Fruit fly (Drosophila melanogaster) whole organism, embryonic: Measurements from ENCODE around the gene Prat.

ENCODE experiments used
- Aef1 ChIP-seq: fragments of 200-800 bp; sonication (Bioruptor generic); IDR thresholded peaks from 3 replicates; pipeline ENCODE4 v1.3.6; 2022; ENCODE audit warnings: missing biosample characterization, missing genetic modification characterization
- BEAF-32 ChIP-seq: fragments of 200-800 bp; sonication (Bioruptor generic); optimal IDR thresholded peaks from 3 replicates; lab custom pipeline; 2017; ENCODE audit warnings: missing biosample characterization, missing genetic modification characterization, mild to moderate bottlenecking, moderate library complexity, missing genetic modification reagents
- CG10274 ChIP-seq: fragments of 200-800 bp; sonication (Bioruptor generic); optimal IDR thresholded peaks from 3 replicates; lab custom pipeline; 2017; ENCODE audit warnings: missing biosample characterization, mild to moderate bottlenecking, missing genetic modification characterization
- CG11456 ChIP-seq: fragments of 200-800 bp; sonication (Bioruptor generic); IDR thresholded peaks from 3 replicates; pipeline ENCODE4 v1.3.6; 2022; ENCODE audit warnings: missing biosample characterization, missing genetic modification characterization
- CG12155 ChIP-seq: fragments of 200-800 bp; sonication (Bioruptor generic); optimal IDR thresholded peaks from 3 replicates; lab custom pipeline; 2016; ENCODE audit warnings: missing biosample characterization, missing genetic modification characterization
- CG1529 ChIP-seq: fragments of 200-800 bp; sonication (Bioruptor generic); optimal IDR thresholded peaks from 3 replicates; lab custom pipeline; 2018; ENCODE audit warnings: missing biosample characterization, missing genetic modification characterization
- CG1603 ChIP-seq: fragments of 200-800 bp; sonication (Bioruptor generic); optimal IDR thresholded peaks from 2 replicates; lab custom pipeline; 2019; ENCODE audit warnings: missing biosample characterization, mild to moderate bottlenecking, missing genetic modification characterization, moderate library complexity
- CG17568 ChIP-seq: fragments of 200-800 bp; sonication (Bioruptor generic); optimal IDR thresholded peaks from 2 replicates; lab custom pipeline; 2018; ENCODE audit warnings: missing biosample characterization, mild to moderate bottlenecking, missing genetic modification characterization, moderate library complexity
- CG17802 ChIP-seq: fragments of 200-800 bp; sonication (Bioruptor generic); optimal IDR thresholded peaks from 2 replicates; lab custom pipeline; 2018; ENCODE audit warnings: missing biosample characterization, mild to moderate bottlenecking, missing genetic modification characterization, moderate library complexity
- CG3065 ChIP-seq: fragments of 200-800 bp; sonication (Bioruptor generic); optimal IDR thresholded peaks from 2 replicates; lab custom pipeline; 2016; ENCODE audit warnings: missing biosample characterization, missing genetic modification characterization
- CG3995 ChIP-seq: fragments of 200-800 bp; sonication (Bioruptor generic); optimal IDR thresholded peaks from 3 replicates; lab custom pipeline; 2016; ENCODE audit warnings: missing biosample characterization, missing genetic modification characterization
- CG42726 ChIP-seq: fragments of 200-800 bp; sonication (Bioruptor generic); IDR thresholded peaks from 2 replicates; pipeline ENCODE4 v1.3.6; 2022; ENCODE audit warnings: missing biosample characterization, missing genetic modification characterization; ENCODE audit not compliant: partially characterized antibody
- CG6791 ChIP-seq: fragments of 200-800 bp; sonication (Bioruptor generic); IDR thresholded peaks from 3 replicates; pipeline ENCODE4 v1.3.6; 2022; ENCODE audit warnings: missing biosample characterization, missing genetic modification characterization; ENCODE audit not compliant: partially characterized antibody
- CG9215 ChIP-seq: fragments of 200-800 bp; sonication (Bioruptor generic); IDR thresholded peaks from 2 replicates; pipeline ENCODE4 v1.3.6; 2022; ENCODE audit warnings: missing biosample characterization, missing genetic modification characterization
- CG9609 ChIP-seq: fragments of 200-800 bp; sonication (Bioruptor generic); optimal IDR thresholded peaks from 3 replicates; lab custom pipeline; 2016; ENCODE audit warnings: missing biosample characterization, missing genetic modification characterization
- Chrac-16 ChIP-seq: fragments of 200-800 bp; sonication (Bioruptor generic); optimal IDR thresholded peaks from 3 replicates; lab custom pipeline; 2016; ENCODE audit warnings: missing biosample characterization, missing genetic modification characterization
- Doc3 ChIP-seq: fragments of 200-800 bp; sonication (Bioruptor generic); IDR thresholded peaks from 3 replicates; pipeline ENCODE4 v1.3.6; 2022; ENCODE audit warnings: missing biosample characterization, missing genetic modification characterization; ENCODE audit not compliant: partially characterized antibody
- Ets97D ChIP-seq: fragments of 200-800 bp; sonication (Bioruptor generic); optimal IDR thresholded peaks from 3 replicates; lab custom pipeline; 2016; ENCODE audit warnings: missing biosample characterization, missing genetic modification characterization
- HLHmδ ChIP-seq: fragments of 200-800 bp; sonication (Bioruptor generic); optimal IDR thresholded peaks from 2 replicates; lab custom pipeline; 2018; ENCODE audit warnings: missing biosample characterization, mild to moderate bottlenecking, missing genetic modification characterization, moderate library complexity
- HmgD ChIP-seq: fragments of 200-800 bp; sonication (Bioruptor generic); optimal IDR thresholded peaks from 3 replicates; lab custom pipeline; 2016; ENCODE audit warnings: missing biosample characterization, missing genetic modification characterization
- Hmx ChIP-seq: fragments of 200-800 bp; sonication (Bioruptor generic); optimal IDR thresholded peaks from 2 replicates; lab custom pipeline; 2016; ENCODE audit warnings: missing biosample characterization, missing genetic modification characterization
- Hr78 ChIP-seq, 2 experiments: fragments of 200-800 bp in 1 of 2; fragments of >200 bp in 1 of 2; sonication (Bioruptor generic) in 1 of 2; optimal IDR thresholded peaks; 2 replicates each; lab custom pipeline; 2017 to 2019; ENCODE audit warnings: missing biosample characterization in 2 of 2, missing genetic modification characterization in 2 of 2, mild to moderate bottlenecking in 1 of 2, moderate library complexity in 1 of 2
- Lhr ChIP-seq: fragments of 200-800 bp; sonication (Bioruptor generic); optimal IDR thresholded peaks from 3 replicates; lab custom pipeline; 2017; ENCODE audit warnings: mild to moderate bottlenecking, missing biosample characterization, missing genetic modification reagents, missing genetic modification characterization
- Lim3 ChIP-seq: fragments of 200-800 bp; sonication (Bioruptor generic); IDR thresholded peaks from 2 replicates; pipeline ENCODE4 v1.3.6; 2022; ENCODE audit warnings: missing biosample characterization, missing genetic modification characterization
- MBD-R2 ChIP-seq: fragments of 200-800 bp; sonication (Bioruptor generic); IDR thresholded peaks from 2 replicates; pipeline ENCODE4 v1.3.6; 2022; ENCODE audit warnings: missing biosample characterization, missing genetic modification characterization
- Max ChIP-seq: fragments of 200-800 bp; sonication (Bioruptor generic); optimal IDR thresholded peaks from 2 replicates; lab custom pipeline; 2016; ENCODE audit warnings: missing biosample characterization, mild to moderate bottlenecking, missing genetic modification characterization
- Ravus ChIP-seq: fragments of 200-800 bp; sonication (Bioruptor generic); IDR thresholded peaks from 2 replicates; pipeline ENCODE4 v1.3.6; 2022; ENCODE audit warnings: missing biosample characterization, missing genetic modification characterization
- Side ChIP-seq: fragments of 200-800 bp; sonication (Bioruptor generic); optimal IDR thresholded peaks from 2 replicates; lab custom pipeline; 2016; ENCODE audit warnings: missing biosample characterization, missing genetic modification characterization
- YL-1 ChIP-seq: fragments of 200-800 bp; sonication (Bioruptor generic); optimal IDR thresholded peaks from 3 replicates; lab custom pipeline; 2017; ENCODE audit warnings: missing biosample characterization, mild to moderate bottlenecking, missing genetic modification characterization
- bab2 ChIP-seq: fragments of 200-800 bp; sonication (Bioruptor generic); optimal IDR thresholded peaks from 2 replicates; lab custom pipeline; 2016; ENCODE audit warnings: missing biosample characterization, missing genetic modification characterization
- bbx ChIP-seq: fragments of 200-800 bp; sonication (Bioruptor generic); IDR thresholded peaks from 2 replicates; pipeline ENCODE4 v1.3.6; 2022; ENCODE audit warnings: missing biosample characterization, missing genetic modification characterization; ENCODE audit not compliant: partially characterized antibody
- cato ChIP-seq: fragments of 200-800 bp; sonication (Bioruptor generic); optimal IDR thresholded peaks from 2 replicates; lab custom pipeline; 2016; ENCODE audit warnings: missing biosample characterization, missing genetic modification characterization, borderline replicate concordance
- cg ChIP-seq: fragments of 200-800 bp; sonication (Bioruptor generic); optimal IDR thresholded peaks from 3 replicates; lab custom pipeline; 2019; ENCODE audit warnings: missing biosample characterization, mild to moderate bottlenecking, missing genetic modification characterization, moderate library complexity
- danr ChIP-seq: fragments of 200-800 bp; sonication (Bioruptor generic); IDR thresholded peaks from 2 replicates; pipeline ENCODE4 v1.3.6; 2022; ENCODE audit warnings: missing biosample characterization, missing genetic modification characterization
- fu2 ChIP-seq: fragments of 200-800 bp; sonication (Bioruptor generic); optimal IDR thresholded peaks from 2 replicates; lab custom pipeline; 2016; ENCODE audit warnings: missing biosample characterization, missing genetic modification characterization
- gce ChIP-seq: fragments of 200-800 bp; sonication (Bioruptor generic); IDR thresholded peaks from 3 replicates; pipeline ENCODE4 v1.3.6; 2022; ENCODE audit warnings: missing biosample characterization, missing genetic modification characterization
- insv ChIP-seq, 2 experiments: fragments of 200-800 bp; sonication (Bioruptor generic); optimal IDR thresholded peaks; 3 replicates each; lab custom pipeline; 2016 to 2018; ENCODE audit warnings: missing biosample characterization in 2 of 2, missing genetic modification characterization in 2 of 2
- lilli ChIP-seq: fragments of 200-800 bp; sonication (Bioruptor generic); optimal IDR thresholded peaks from 3 replicates; lab custom pipeline; 2016; ENCODE audit warnings: missing biosample characterization, missing genetic modification characterization
- lola ChIP-seq, 3 experiments: fragments of >200 bp in 2 of 3; fragments of 200-800 bp in 1 of 3; sonication (Bioruptor generic) in 1 of 3; optimal IDR thresholded peaks; 2 replicates each; lab custom pipeline; 2017 to 2019; ENCODE audit warnings: missing biosample characterization in 3 of 3, missing genetic modification characterization in 3 of 3, mild to moderate bottlenecking in 1 of 3, moderate library complexity in 1 of 3
- nau ChIP-seq: fragments of 200-800 bp; sonication (Bioruptor generic); optimal IDR thresholded peaks from 3 replicates; lab custom pipeline; 2017; ENCODE audit warnings: missing biosample characterization, mild to moderate bottlenecking, missing genetic modification characterization, missing genetic modification reagents
- org-1 ChIP-seq: fragments of 200-800 bp; sonication (Bioruptor generic); optimal IDR thresholded peaks from 2 replicates; lab custom pipeline; 2017; ENCODE audit warnings: missing biosample characterization, missing genetic modification characterization
- pan ChIP-seq, 4 experiments: fragments of >200 bp in 3 of 4; fragments of 200-800 bp in 1 of 4; sonication (Bioruptor generic) in 1 of 4; optimal IDR thresholded peaks in 3 of 4; IDR thresholded peaks in 1 of 4; 2 replicates each; pipeline versions ENCODE4 v1.3.6 to Lab custom; 2017 to 2022; ENCODE audit warnings: missing biosample characterization in 2 of 4, missing genetic modification characterization in 2 of 4, mixed read lengths in 1 of 4
- peb ChIP-seq: fragments of 200-800 bp; sonication (Bioruptor generic); IDR thresholded peaks from 2 replicates; pipeline ENCODE4 v1.3.6; 2022; ENCODE audit warnings: missing biosample characterization, missing genetic modification characterization
- pfk ChIP-seq: fragments of 200-800 bp; sonication (Bioruptor generic); optimal IDR thresholded peaks from 2 replicates; lab custom pipeline; 2018; ENCODE audit warnings: missing biosample characterization, mild to moderate bottlenecking, missing genetic modification characterization, moderate library complexity
- pnt ChIP-seq: fragments of 200-800 bp; sonication (Bioruptor generic); optimal IDR thresholded peaks from 3 replicates; lab custom pipeline; 2016; ENCODE audit warnings: missing biosample characterization, missing genetic modification characterization
- stc ChIP-seq: fragments of 200-800 bp; sonication (Bioruptor generic); IDR thresholded peaks from 2 replicates; pipeline ENCODE4 v1.3.6; 2022; ENCODE audit warnings: missing biosample characterization, missing genetic modification characterization
- tna ChIP-seq: fragments of 200-800 bp; sonication (Bioruptor generic); IDR thresholded peaks from 2 replicates; pipeline ENCODE4 v1.3.6; 2022; ENCODE audit warnings: missing biosample characterization, missing genetic modification characterization; ENCODE audit not compliant: partially characterized antibody
- usp ChIP-seq: fragments of >200 bp; optimal IDR thresholded peaks from 2 replicates; lab custom pipeline; 2017; ENCODE audit warnings: missing biosample characterization, missing genetic modification characterization
- wdn ChIP-seq: fragments of 200-800 bp; sonication (Bioruptor generic); IDR thresholded peaks from 2 replicates; pipeline ENCODE4 v1.3.6; 2022; ENCODE audit warnings: missing biosample characterization, missing genetic modification characterization

The Prat gene

DNA sequence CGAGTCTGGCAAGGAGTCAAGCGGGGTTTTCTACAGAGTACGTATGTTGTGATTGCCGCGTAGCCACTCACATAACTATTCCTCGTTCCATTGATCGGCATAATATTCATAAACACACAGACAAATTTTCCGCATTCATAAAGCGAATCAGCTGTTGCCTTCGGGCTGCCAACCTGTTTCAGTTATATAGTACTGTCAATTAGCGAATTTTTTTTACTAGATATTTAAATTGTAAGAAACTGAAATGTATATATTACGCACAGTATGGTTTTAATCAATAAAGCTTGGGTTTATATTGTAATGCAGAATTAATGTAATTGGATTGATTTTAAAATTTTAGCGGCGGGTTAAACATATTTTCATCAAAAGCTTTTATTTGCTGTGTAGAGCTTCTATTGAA lies 1.6 kb upstream of the Prat start, which contains the start of gene Rfk (continued):
- TF ChIP-seq CG17568 (GFP tag; lab: Kevin White, UChicago), result no peak
- no peak for TF ChIP-seq CG11456 (GFP tag; lab: Robert Waterston, UW)
- TF ChIP-seq bab2 (GFP tag; lab: Kevin White, UChicago), result no peak
- no peak for TF ChIP-seq usp (GFP tag; lab: Kevin White, UChicago)
- no peak for TF ChIP-seq fu2 (GFP tag; lab: Kevin White, UChicago)
- peak; percentile 29 for TF ChIP-seq BEAF-32
- TF ChIP-seq Max (GFP tag; lab: Kevin White, UChicago), result no peak
- no peak for TF ChIP-seq HLHmδ (GFP tag; lab: Kevin White, UChicago)
- no peak for TF ChIP-seq Lim3 (GFP tag; lab: Robert Waterston, UW)
- 0 out of 3 replicates have a peak, but pooled peaks have one; percentile 15 for TF ChIP-seq CG6791 (GFP tag; lab: Robert Waterston, UW)
- no peak for TF ChIP-seq CG3995 (GFP tag; lab: Kevin White, UChicago)
- no peak for TF ChIP-seq CG9215
- no peak for TF ChIP-seq Hmx (GFP tag; lab: Kevin White, UChicago)
- no peak for TF ChIP-seq wdn (GFP tag; lab: Robert Waterston, UW)
- no peak for TF ChIP-seq CG10274 (GFP tag; lab: Kevin White, UChicago)
- no peak for TF ChIP-seq gce (GFP tag; lab: Robert Waterston, UW)
- TF ChIP-seq Ets97D, result peak; percentile 41
- TF ChIP-seq, all 482 proteins: peak for 73

DNA sequence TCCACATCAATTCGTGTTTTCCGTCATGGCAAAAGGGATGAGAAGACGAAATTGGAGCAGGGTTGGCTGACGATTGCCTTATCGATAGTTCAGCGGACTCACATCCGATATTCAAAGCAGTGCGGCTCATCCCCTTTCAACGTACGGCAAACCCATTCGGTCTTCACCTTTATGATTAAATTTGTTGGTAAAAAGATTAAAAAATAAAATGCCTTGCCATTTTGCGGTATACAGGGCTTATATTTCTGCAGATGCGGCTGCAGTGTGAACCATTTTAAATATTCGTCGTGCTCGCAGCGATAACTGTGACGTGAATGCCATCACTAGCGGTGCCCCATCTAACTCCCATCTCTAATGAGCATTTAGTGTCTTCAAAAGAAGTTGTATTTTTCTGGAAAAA lies 4.3 kb downstream of the Prat start, which contains the start of the genes Taf7 and EMC1:
TSS of gene Taf7 (plus strand) at position 23 of the 400 bp plus-strand sequence.
TSS of gene EMC1 (minus strand) at position 53 of the 400 bp plus-strand sequence.
- TF ChIP-seq CG17802, result peak; percentile 87
- no peak for TF ChIP-seq cg (GFP tag; lab: Kevin White, UChicago)
- TF ChIP-seq pnt (GFP tag; lab: Kevin White, UChicago), result peak; percentile 61
- TF ChIP-seq org-1 (GFP tag; lab: Kevin White, UChicago), result no peak
- TF ChIP-seq insv (GFP tag; optimal IDR thresholded peaks at IDR 0.05; lab: Kevin White, UChicago), result peak in 1 of 2 experiments; percentile 38
- peak; percentile 89 for TF ChIP-seq Doc3 (GFP tag; lab: Robert Waterston, UW)
- TF ChIP-seq stc (GFP tag; lab: Robert Waterston, UW), result no peak
- TF ChIP-seq HmgD (GFP tag; lab: Kevin White, UChicago), result peak; percentile 78
- TF ChIP-seq cato, result no peak
- TF ChIP-seq bbx, result peak; percentile 63
- TF ChIP-seq CG9215, result no peak
- TF ChIP-seq Ravus (GFP tag; lab: Robert Waterston, UW), result no peak
- no peak for TF ChIP-seq Aef1 (GFP tag; lab: Robert Waterston, UW)
- TF ChIP-seq lola (GFP tag; optimal IDR thresholded peaks at IDR 0.05; lab: Kevin White, UChicago), result peak in 1 of 3 experiments; percentile 65
- peak; percentile 47 for TF ChIP-seq Side (GFP tag; lab: Kevin White, UChicago)
- TF ChIP-seq Chrac-16 (GFP tag; lab: Kevin White, UChicago), result peak; percentile 22
- peak; percentile 81 for TF ChIP-seq Lhr
- TF ChIP-seq CG3065 (GFP tag; lab: Kevin White, UChicago), result no peak
- TF ChIP-seq nau (GFP tag; lab: Kevin White, UChicago), result no peak
- peak; percentile 46 for TF ChIP-seq YL-1
- TF ChIP-seq pan (optimal IDR thresholded peaks at IDR 0.05; lab: Kevin White, UChicago), result no peak
- no peak for TF ChIP-seq pan (GFP tag; optimal IDR thresholded peaks at IDR 0.05 in 1 of 2, IDR thresholded peaks at IDR 0.05 in 1 of 2)
- peak; percentile 37 for TF ChIP-seq CG9609 (GFP tag; lab: Kevin White, UChicago)
- TF ChIP-seq danr, result no peak
- TF ChIP-seq peb (GFP tag; lab: Robert Waterston, UW), result no peak
- peak; percentile 55 for TF ChIP-seq lilli (GFP tag; lab: Kevin White, UChicago)
- peak; percentile 16 for TF ChIP-seq CG12155
- no peak for TF ChIP-seq Hr78 (GFP tag; optimal IDR thresholded peaks at IDR 0.05; lab: Kevin White, UChicago)
- no peak for TF ChIP-seq pfk
- no peak for TF ChIP-seq CG1603
- TF ChIP-seq CG1529, result no peak
- TF ChIP-seq MBD-R2 (GFP tag; lab: Robert Waterston, UW), result peak; percentile 75
- TF ChIP-seq tna (GFP tag; lab: Robert Waterston, UW), result peak; percentile 77; the same call in 1 of the 2 replicates
- TF ChIP-seq CG42726, result peak; percentile 85
- peak; percentile 38 for TF ChIP-seq bab2 (GFP tag; lab: Kevin White, UChicago)
